Worm (Caenorhabditis elegans): Measurements from ENCODE around the gene mrpl-45.

ce11 chrIII:1193326-1193862, 8.4 kb downstream of the mrpl-45 start, which contains the start of gene Y119D3B.14:
- TF ChIP-seq nhr-28 (tag; optimal IDR thresholded peaks at IDR 0.05), result no peak
- TF ChIP-seq lin-13 (GFP tag; optimal IDR thresholded peaks at IDR 0.05), result no peak
- TF ChIP-seq nhr-237 (tag; optimal IDR thresholded peaks at IDR 0.05), result no peak
- no peak for TF ChIP-seq pag-3 (tag; optimal IDR thresholded peaks at IDR 0.05; ENCODE audit: borderline replicate concordance, insufficient read depth)
- TF ChIP-seq vab-15 (tag; optimal IDR thresholded peaks at IDR 0.05), result no peak
- TF ChIP-seq F16B12.6 (tag; optimal IDR thresholded peaks at IDR 0.05), result no peak
